Worm (Caenorhabditis elegans) whole organism, mixed stage, embryonic: Measurements from ENCODE around the gene mps-2.

ENCODE experiments used
- elt-1 ChIP-seq: sonication (generic microtip); optimal IDR thresholded peaks from 2 replicates; lab custom pipeline; 2017; ENCODE audit warnings: missing genetic modification characterization, mild to moderate bottlenecking, missing compliant biosample characterization, antibody characterized with exemption, moderate library complexity, borderline replicate concordance; ENCODE audit not compliant: insufficient read depth
- elt-3 ChIP-seq: fragments of 150-350 bp; optimal IDR thresholded peaks from 2 replicates; lab custom pipeline; 2014; ENCODE audit warnings: missing biosample characterization, missing genetic modification characterization
- lin-13 ChIP-seq: fragments of 150-350 bp; optimal IDR thresholded peaks from 2 replicates; lab custom pipeline; 2014; ENCODE audit warnings: missing biosample characterization, missing genetic modification characterization
- lsy-2 ChIP-seq: fragments of 150-350 bp; optimal IDR thresholded peaks from 2 replicates; lab custom pipeline; 2014; ENCODE audit warnings: missing biosample characterization, missing genetic modification characterization
- mep-1 ChIP-seq: fragments of 150-350 bp; optimal IDR thresholded peaks from 2 replicates; lab custom pipeline; 2017; ENCODE audit warnings: missing biosample characterization, missing genetic modification reagents, missing genetic modification characterization, inconsistent platforms
- nhr-237 ChIP-seq: fragments of 150-350 bp; optimal IDR thresholded peaks from 2 replicates; lab custom pipeline; 2014; ENCODE audit warnings: missing biosample characterization, missing genetic modification characterization
- nhr-28 ChIP-seq: fragments of 150-350 bp; optimal IDR thresholded peaks from 2 replicates; lab custom pipeline; 2014; ENCODE audit warnings: missing biosample characterization, missing genetic modification characterization
- pha-4 ChIP-seq: fragments of 150-350 bp; optimal IDR thresholded peaks from 2 replicates; lab custom pipeline; 2018; ENCODE audit warnings: missing biosample characterization, missing genetic modification reagents, missing genetic modification characterization
- sem-2 ChIP-seq: fragments of 200-800 bp; sonication (Bioruptor generic); optimal IDR thresholded peaks from 2 replicates; lab custom pipeline; 2018; ENCODE audit warnings: mild to moderate bottlenecking, missing genetic modification characterization, missing compliant biosample characterization
- snpc-4 ChIP-seq: fragments of 150-350 bp; optimal IDR thresholded peaks from 2 replicates; lab custom pipeline; 2014; ENCODE audit warnings: missing biosample characterization, missing genetic modification characterization
- sptf-1 ChIP-seq: sonication (generic microtip); optimal IDR thresholded peaks from 2 replicates; lab custom pipeline; 2017; ENCODE audit warnings: mild to moderate bottlenecking, missing genetic modification characterization, moderate library complexity, missing compliant biosample characterization
- unc-39 ChIP-seq: fragments of 150-350 bp; optimal IDR thresholded peaks from 2 replicates; lab custom pipeline; 2014; ENCODE audit warnings: missing biosample characterization, missing genetic modification characterization
- unc-62 ChIP-seq: fragments of 150-350 bp; optimal IDR thresholded peaks from 2 replicates; lab custom pipeline; 2014; ENCODE audit warnings: missing biosample characterization, missing genetic modification reagents, missing genetic modification characterization
- ztf-11 ChIP-seq: fragments of 150-350 bp; optimal IDR thresholded peaks from 2 replicates; lab custom pipeline; 2014; ENCODE audit warnings: missing biosample characterization, missing genetic modification characterization

DNA sequence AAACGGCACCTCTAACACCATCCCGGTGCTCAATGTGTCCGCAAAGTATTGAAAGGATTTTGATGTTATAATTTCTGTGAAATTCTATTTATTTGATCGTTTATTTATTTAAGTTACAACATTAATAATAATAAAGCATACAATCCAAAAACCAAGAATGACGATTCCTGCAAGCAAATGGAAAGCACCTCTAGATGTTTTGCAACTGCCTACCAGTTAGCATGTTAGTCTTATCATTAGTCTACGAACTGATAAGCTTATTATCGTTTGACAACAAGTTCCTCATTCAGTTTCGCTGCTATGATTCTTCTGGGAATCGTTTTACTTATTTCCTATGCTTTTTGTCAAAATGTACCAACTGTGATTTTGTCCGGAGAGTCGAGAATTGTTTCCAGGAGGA, 12.3 kb downstream of the mps-2 start, which contains the start of gene K01A2.6:
- TF ChIP-seq unc-39 (no peak), lin-13 (no peak), mep-1 (tag; lab: Kevin White, UChicago) (no peak), unc-62 (no peak), elt-1 (no peak), snpc-4 (tag; lab: Kevin White, UChicago) (no peak), sptf-1 (tag; lab: Kevin White, UChicago) (no peak), elt-3 (tag; lab: Kevin White, UChicago) (no peak), nhr-237 (no peak), ztf-11 (tag; lab: Kevin White, UChicago) (no peak), nhr-28 (tag; lab: Kevin White, UChicago) (no peak), sem-2 (no peak), pha-4 (tag; lab: Kevin White, UChicago) (no peak), lsy-2 (tag; lab: Kevin White, UChicago) (no peak)
